Worm (Caenorhabditis elegans): ENCODE results near the gene txt-18.

DNA sequence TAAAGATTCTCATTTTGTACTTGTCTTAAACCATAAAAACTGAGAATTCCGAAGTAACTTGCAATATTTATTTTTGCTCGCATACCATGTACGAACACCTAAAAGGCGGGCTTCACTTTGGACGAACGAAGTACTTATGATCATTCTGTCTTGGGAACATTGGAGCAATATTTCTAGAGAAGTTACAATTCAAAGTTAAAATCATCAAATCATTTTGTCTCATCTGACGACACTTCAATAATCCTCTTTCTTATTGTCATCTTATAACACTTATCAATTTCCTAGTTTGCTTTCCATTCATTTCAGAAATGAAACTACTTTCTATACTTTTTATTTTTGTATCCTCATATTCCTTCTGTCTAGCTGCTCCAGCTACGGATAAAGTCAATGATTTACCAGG lies 22.8 kb downstream of the txt-18 start, which contains the start of gene ctsa-4.1:
- TF ChIP-seq W03F9.2 (tag; optimal IDR thresholded peaks at IDR 0.05) (no peak), him-1 (tag; optimal IDR thresholded peaks at IDR 0.05) (no peak)

Data from whole organism, L4/young adult.